Worm (Caenorhabditis elegans) whole organism, young adult: ENCODE measurements around the gene Y55F3AM.9.

Experiments
- B0261.1 ChIP-seq: sonication (generic microtip); optimal IDR thresholded peaks from 2 replicates; lab custom pipeline; 2016; ENCODE audit warnings: mild to moderate bottlenecking, missing genetic modification characterization, moderate library complexity, missing compliant biosample characterization
- C17E4.6 ChIP-seq: fragments of 200-800 bp; sonication (Bioruptor generic); IDR thresholded peaks from 2 replicates; pipeline ENCODE4 v1.3.6; 2022; ENCODE audit warnings: missing genetic modification reagents, missing genetic modification characterization, missing compliant biosample characterization
- D2030.7 ChIP-seq: fragments of 200-800 bp; sonication (Bioruptor generic); IDR thresholded peaks from 2 replicates; pipeline ENCODE4 v1.3.6; 2022; ENCODE audit warnings: missing genetic modification reagents, missing genetic modification characterization, missing compliant biosample characterization
- F23B12.7 ChIP-seq: sonication (generic microtip); optimal IDR thresholded peaks from 2 replicates; lab custom pipeline; 2017; ENCODE audit warnings: missing genetic modification characterization, mild to moderate bottlenecking, missing compliant biosample characterization, antibody characterized with exemption, moderate library complexity; ENCODE audit not compliant: insufficient read depth
- F33H1.4 ChIP-seq: fragments of 200-800 bp; sonication (Bioruptor generic); IDR thresholded peaks from 2 replicates; pipeline ENCODE4 v1.3.6; 2022; ENCODE audit warnings: missing genetic modification reagents, missing genetic modification characterization, missing compliant biosample characterization
- F49E8.2 ChIP-seq: sonication (generic microtip); optimal IDR thresholded peaks from 3 replicates; lab custom pipeline; 2017; ENCODE audit warnings: missing genetic modification characterization, mild to moderate bottlenecking, missing compliant biosample characterization, antibody characterized with exemption, moderate library complexity; ENCODE audit not compliant: insufficient read depth
- F55B11.4 ChIP-seq: sonication (generic microtip); optimal IDR thresholded peaks from 2 replicates; lab custom pipeline; 2016; ENCODE audit warnings: missing compliant biosample characterization, missing genetic modification characterization, borderline replicate concordance; ENCODE audit not compliant: insufficient read depth
- T26A5.8 ChIP-seq: sonication (generic microtip); optimal IDR thresholded peaks from 2 replicates; lab custom pipeline; 2016; ENCODE audit warnings: missing genetic modification characterization, missing compliant biosample characterization
- Y53F4B.3 ChIP-seq: fragments of 200-800 bp; sonication (Bioruptor generic); IDR thresholded peaks from 2 replicates; pipeline ENCODE4 v1.3.6; 2022; ENCODE audit warnings: missing genetic modification reagents, missing genetic modification characterization, missing compliant biosample characterization
- akir-1 ChIP-seq: fragments of 200-800 bp; sonication (Bioruptor generic); optimal IDR thresholded peaks from 2 replicates; lab custom pipeline; 2018; ENCODE audit warnings: mild to moderate bottlenecking, missing genetic modification characterization, moderate library complexity, missing compliant biosample characterization
- bed-1 ChIP-seq: fragments of 200-800 bp; sonication (Bioruptor generic); IDR thresholded peaks from 2 replicates; pipeline ENCODE4 v1.3.6; 2022; ENCODE audit warnings: missing genetic modification reagents, missing genetic modification characterization, missing compliant biosample characterization
- bed-2 ChIP-seq: fragments of 200-800 bp; sonication (Bioruptor generic); IDR thresholded peaks from 2 replicates; pipeline ENCODE4 v1.3.6; 2022; ENCODE audit warnings: missing genetic modification reagents, missing genetic modification characterization, missing compliant biosample characterization
- ccch-3 ChIP-seq: fragments of 200-800 bp; sonication (Bioruptor generic); optimal IDR thresholded peaks from 2 replicates; lab custom pipeline; 2018; ENCODE audit warnings: mild to moderate bottlenecking, missing genetic modification characterization, missing compliant biosample characterization
- cebp-1 ChIP-seq, 2 experiments: fragments of 200-800 bp in 1 of 2; sonication (Bioruptor generic) in 1 of 2; sonication (generic microtip) in 1 of 2; IDR thresholded peaks in 1 of 2; optimal IDR thresholded peaks in 1 of 2; 2 replicates each; pipeline versions ENCODE4 v1.3.6 to Lab custom; 2017 to 2022; ENCODE audit warnings: missing compliant biosample characterization in 2 of 2, missing genetic modification characterization in 2 of 2, mild to moderate bottlenecking in 1 of 2, missing genetic modification reagents in 1 of 2, moderate library complexity in 1 of 2
- ceh-100 ChIP-seq: fragments of 200-800 bp; sonication (Bioruptor generic); IDR thresholded peaks from 2 replicates; pipeline ENCODE4 v1.3.6; 2022; ENCODE audit warnings: missing genetic modification reagents, missing genetic modification characterization, missing compliant biosample characterization
- ceh-27 ChIP-seq: fragments of 200-800 bp; sonication (Bioruptor generic); optimal IDR thresholded peaks from 2 replicates; lab custom pipeline; 2018; ENCODE audit warnings: mild to moderate bottlenecking, missing genetic modification characterization, moderate library complexity, missing compliant biosample characterization
- ceh-58 ChIP-seq: fragments of 200-800 bp; sonication (Bioruptor generic); IDR thresholded peaks from 2 replicates; pipeline ENCODE4 v1.3.6; 2022; ENCODE audit warnings: missing genetic modification characterization, missing compliant biosample characterization
- ceh-79 ChIP-seq: sonication (generic microtip); optimal IDR thresholded peaks from 2 replicates; lab custom pipeline; 2017; ENCODE audit warnings: mild to moderate bottlenecking, missing genetic modification characterization, missing compliant biosample characterization
- ceh-91 ChIP-seq: fragments of 200-800 bp; sonication (Bioruptor generic); IDR thresholded peaks from 2 replicates; pipeline ENCODE4 v1.3.6; 2022; ENCODE audit warnings: missing genetic modification reagents, missing genetic modification characterization, missing compliant biosample characterization
- chd-7 ChIP-seq: sonication (generic microtip); optimal IDR thresholded peaks from 2 replicates; lab custom pipeline; 2016; ENCODE audit warnings: mild to moderate bottlenecking, missing genetic modification characterization, moderate library complexity, missing compliant biosample characterization
- dox-1 ChIP-seq: fragments of 200-800 bp; sonication (Bioruptor generic); IDR thresholded peaks from 2 replicates; pipeline ENCODE4 v1.3.6; 2022; ENCODE audit warnings: missing genetic modification reagents, missing genetic modification characterization, missing compliant biosample characterization
- dpl-1 ChIP-seq: fragments of 150-350 bp; optimal IDR thresholded peaks from 2 replicates; lab custom pipeline; 2014; ENCODE audit warnings: missing biosample characterization, missing genetic modification reagents, missing genetic modification characterization
- ekl-4 ChIP-seq: fragments of 200-800 bp; sonication (Bioruptor generic); IDR thresholded peaks from 2 replicates; pipeline ENCODE4 v1.3.6; 2022; ENCODE audit warnings: missing genetic modification reagents, missing genetic modification characterization, missing compliant biosample characterization
- fkh-3 ChIP-seq: sonication (generic microtip); optimal IDR thresholded peaks from 2 replicates; lab custom pipeline; 2016; ENCODE audit warnings: mild to moderate bottlenecking, missing genetic modification characterization, missing compliant biosample characterization
- hmg-20 ChIP-seq: fragments of 200-800 bp; sonication (Bioruptor generic); IDR thresholded peaks from 2 replicates; pipeline ENCODE4 v1.3.6; 2022; ENCODE audit warnings: missing genetic modification reagents, missing genetic modification characterization, missing compliant biosample characterization
- hrde-1 ChIP-seq: sonication (generic microtip); optimal IDR thresholded peaks from 2 replicates; lab custom pipeline; 2016; ENCODE audit warnings: missing genetic modification characterization, mild to moderate bottlenecking, missing compliant biosample characterization, moderate library complexity, missing genotype, missing genetic modification reagents, borderline replicate concordance
- hsf-1 ChIP-seq: fragments of 200-800 bp; sonication (Bioruptor generic); IDR thresholded peaks from 2 replicates; pipeline ENCODE4 v1.3.6; 2022; ENCODE audit warnings: missing genetic modification reagents, missing genetic modification characterization, missing compliant biosample characterization
- let-607 ChIP-seq, 2 experiments: fragments of 200-800 bp in 1 of 2; sonication (Bioruptor generic) in 1 of 2; sonication (generic microtip) in 1 of 2; optimal IDR thresholded peaks; 2 replicates each; lab custom pipeline; 2016 to 2018; ENCODE audit warnings: mild to moderate bottlenecking in 2 of 2, missing compliant biosample characterization in 2 of 2, missing genetic modification characterization in 2 of 2, moderate library complexity in 2 of 2, missing genotype in 1 of 2
- lin-26 ChIP-seq: fragments of 200-800 bp; sonication (Bioruptor generic); IDR thresholded peaks from 2 replicates; pipeline ENCODE4 v1.3.6; 2022; ENCODE audit warnings: missing genetic modification reagents, missing genetic modification characterization, missing compliant biosample characterization
- lin-54 ChIP-seq: fragments of 200-800 bp; sonication (Bioruptor generic); optimal IDR thresholded peaks from 2 replicates; lab custom pipeline; 2018; ENCODE audit warnings: mild to moderate bottlenecking, missing genetic modification characterization, missing compliant biosample characterization
- madf-10 ChIP-seq: sonication (generic microtip); optimal IDR thresholded peaks from 2 replicates; lab custom pipeline; 2016; ENCODE audit warnings: mild to moderate bottlenecking, missing genetic modification characterization, missing compliant biosample characterization
- madf-6 ChIP-seq: fragments of 200-800 bp; sonication (Bioruptor generic); IDR thresholded peaks from 2 replicates; pipeline ENCODE4 v1.3.6; 2022; ENCODE audit warnings: missing genetic modification reagents, missing genetic modification characterization, missing compliant biosample characterization
- mel-28 ChIP-seq: sonication (generic microtip); optimal IDR thresholded peaks from 2 replicates; lab custom pipeline; 2016; ENCODE audit warnings: borderline replicate concordance, mild to moderate bottlenecking, missing genetic modification characterization, missing compliant biosample characterization
- nfya-2 ChIP-seq: fragments of 200-800 bp; sonication (Bioruptor generic); IDR thresholded peaks from 2 replicates; pipeline ENCODE4 v1.3.6; 2022; ENCODE audit warnings: missing genetic modification reagents, missing genetic modification characterization, missing compliant biosample characterization
- pbrm-1 ChIP-seq: fragments of 200-800 bp; sonication (Bioruptor generic); IDR thresholded peaks from 2 replicates; pipeline ENCODE4 v1.3.6; 2022; ENCODE audit warnings: missing genetic modification reagents, missing genetic modification characterization, missing compliant biosample characterization
- rpc-1 ChIP-seq, 2 experiments: fragments of 150-350 bp in 1 of 2; sonication (generic microtip) in 1 of 2; optimal IDR thresholded peaks; 2 replicates each; lab custom pipeline; 2014 to 2018; ENCODE audit warnings: missing biosample characterization in 1 of 2, missing genetic modification characterization in 1 of 2, missing genetic modification reagents in 1 of 2, missing genotype in 1 of 2
- snpc-1.1 ChIP-seq: sonication (generic microtip); optimal IDR thresholded peaks from 2 replicates; lab custom pipeline; 2017; ENCODE audit warnings: missing genetic modification characterization, mild to moderate bottlenecking, missing compliant biosample characterization, antibody characterized with exemption, moderate library complexity, missing genotype, missing genetic modification reagents; ENCODE audit not compliant: insufficient read depth
- snpc-3.4 ChIP-seq: sonication (generic microtip); optimal IDR thresholded peaks from 2 replicates; lab custom pipeline; 2017; ENCODE audit warnings: missing genetic modification characterization, mild to moderate bottlenecking, missing compliant biosample characterization, antibody characterized with exemption, moderate library complexity, missing genotype, missing genetic modification reagents
- tbp1 ChIP-seq: fragments of 200-800 bp; sonication (Bioruptor generic); optimal IDR thresholded peaks from 2 replicates; lab custom pipeline; 2018; ENCODE audit warnings: mild to moderate bottlenecking, missing genetic modification characterization, missing compliant biosample characterization
- unc-130 ChIP-seq: sonication (generic microtip); optimal IDR thresholded peaks from 2 replicates; lab custom pipeline; 2016; ENCODE audit warnings: missing genetic modification reagents, missing genetic modification characterization, missing compliant biosample characterization
- xnd-1 ChIP-seq: sonication (generic microtip); optimal IDR thresholded peaks from 2 replicates; lab custom pipeline; 2016; ENCODE audit warnings: missing genotype, missing genetic modification reagents, missing genetic modification characterization, missing compliant biosample characterization
- ztf-25 ChIP-seq: fragments of 200-800 bp; sonication (Bioruptor generic); IDR thresholded peaks from 2 replicates; pipeline ENCODE4 v1.3.6; 2022; ENCODE audit warnings: missing genetic modification reagents, missing genetic modification characterization, missing compliant biosample characterization

Gene Y55F3AM.9

ce11 chrIV:1000441-1000840, 9.1 kb downstream of the Y55F3AM.9 start (continued):
- TF ChIP-seq F55B11.4 (tag; lab: Kevin White, UChicago) (no peak), tbp1 (no peak), T26A5.8 (no peak), Y53F4B.3 (GFP tag; lab: Robert Waterston, UW) (no peak), let-607 (tag; optimal IDR thresholded peaks at IDR 0.05; lab: Kevin White, UChicago) (no peak), madf-10 (tag; lab: Kevin White, UChicago) (no peak), akir-1 (GFP tag; lab: Kevin White, UChicago) (no peak)

ce11 chrIV:999675-1000074, 9.9 kb downstream of the Y55F3AM.9 start:
- TF ChIP-seq ztf-25 (no peak), pbrm-1 (no peak), ceh-58 (GFP tag; lab: Robert Waterston, UW) (no peak), ceh-91 (GFP tag; lab: Robert Waterston, UW) (no peak), ceh-79 (tag; lab: Kevin White, UChicago) (no peak), hsf-1 (no peak), ccch-3 (GFP tag; lab: Kevin White, UChicago) (no peak), snpc-1.1 (no peak), ceh-100 (GFP tag; lab: Robert Waterston, UW) (no peak), dox-1 (GFP tag; lab: Robert Waterston, UW) (no peak), lin-26 (no peak), rpc-1 (optimal IDR thresholded peaks at IDR 0.05; lab: Kevin White, UChicago) (no peak), rpc-1 (tag; optimal IDR thresholded peaks at IDR 0.05; lab: Kevin White, UChicago) (no peak), F23B12.7 (tag; lab: Kevin White, UChicago) (no peak), bed-2 (GFP tag; lab: Robert Waterston, UW) (no peak), unc-130 (no peak), ceh-27 (no peak), fkh-3 (tag; lab: Kevin White, UChicago) (no peak), nfya-2 (no peak), bed-1 (no peak), C17E4.6 (GFP tag; lab: Robert Waterston, UW) (no peak)

- no peak for TF ChIP-seq cebp-1 (GFP tag; IDR thresholded peaks at IDR 0.05; lab: Robert Waterston, UW)
- peak; percentile 48 for TF ChIP-seq cebp-1 (tag; optimal IDR thresholded peaks at IDR 0.05; lab: Kevin White, UChicago)
- TF ChIP-seq hmg-20 (GFP tag; lab: Robert Waterston, UW) = no peak
Measured at ce11 chrIV:998914-999313, 10.6 kb downstream of the Y55F3AM.9 start, which contains the start of gene Y55F3AM.5. TSS of gene Y55F3AM.5 (plus strand) at chrIV:999214.

ce11 chrIV:991647-992400, 17.7 kb downstream of the Y55F3AM.9 start, which contains the start of gene lep-2:
TSS of gene lep-2 (plus strand) at chrIV:992283.
- TF ChIP-seq ekl-4 (GFP tag; lab: Robert Waterston, UW) = no peak
- no peak for TF ChIP-seq chd-7 (tag; lab: Kevin White, UChicago)
- peak; percentile 74 for TF ChIP-seq lin-54
- TF ChIP-seq rpc-1 (optimal IDR thresholded peaks at IDR 0.05; lab: Kevin White, UChicago) = no peak
- no peak for TF ChIP-seq rpc-1 (tag; optimal IDR thresholded peaks at IDR 0.05; lab: Kevin White, UChicago)
- peak; percentile 15; the same call in 1 of the 2 replicates for TF ChIP-seq madf-6 (GFP tag; lab: Robert Waterston, UW)
- peak; percentile 25; the same call in 1 of the 2 replicates for TF ChIP-seq F33H1.4
- TF ChIP-seq B0261.1 (tag; lab: Kevin White, UChicago) = no peak
- TF ChIP-seq hmg-20 (GFP tag; lab: Robert Waterston, UW) = no peak
- no peak for TF ChIP-seq mel-28 (tag; lab: Kevin White, UChicago)
- TF ChIP-seq hrde-1 = peak; percentile 64
- TF ChIP-seq xnd-1 = no peak
- peak; percentile 35; the same call in 1 of the 2 replicates for TF ChIP-seq D2030.7 (GFP tag; lab: Robert Waterston, UW)
- TF ChIP-seq snpc-3.4 (tag; lab: Kevin White, UChicago) = peak; percentile 15
- TF ChIP-seq F49E8.2 = peak; percentile 8
- peak; percentile 45 for TF ChIP-seq dpl-1 (GFP tag; lab: Kevin White, UChicago)
